Worm (Caenorhabditis elegans): ENCODE measurements around the gene vit-3.

Gene vit-3

ce11 chrX:3536302-3537251 lies 35.8 kb downstream of the vit-3 start (continued):
- TF ChIP-seq xbp-1 (tag; optimal IDR thresholded peaks at IDR 0.05) (no peak), nhr-11 (tag; optimal IDR thresholded peaks at IDR 0.05) (no peak), swsn-7 (tag; optimal IDR thresholded peaks at IDR 0.05) (no peak), ces-1 (GFP tag; optimal IDR thresholded peaks at IDR 0.05) (no peak), tlp-1 (tag; optimal IDR thresholded peaks at IDR 0.05) (no peak), sox-4 (tag; optimal IDR thresholded peaks at IDR 0.05) (no peak), lsy-2 (tag; optimal IDR thresholded peaks at IDR 0.05) (peak in 1 of 2 experiments; percentile 43), lin-14 (GFP tag; optimal IDR thresholded peaks at IDR 0.05) (peak; percentile 75), ceh-8 (GFP tag; optimal IDR thresholded peaks at IDR 0.05) (no peak), nhr-28 (tag; optimal IDR thresholded peaks at IDR 0.05) (no peak), lin-13 (GFP tag; optimal IDR thresholded peaks at IDR 0.05) (no peak), efl-1 (optimal IDR thresholded peaks at IDR 0.05) (no peak), efl-1 (GFP tag; optimal IDR thresholded peaks at IDR 0.05 in 1 of 2) (peak in 1 of 2 experiments; percentile 91), ceh-82 (tag; optimal IDR thresholded peaks at IDR 0.05) (no peak), C16A3.4 (tag; optimal IDR thresholded peaks at IDR 0.05) (no peak), fkh-8 (tag; optimal IDR thresholded peaks at IDR 0.05) (no peak), egl-13 (tag; optimal IDR thresholded peaks at IDR 0.05) (no peak), snu-23 (GFP tag; optimal IDR thresholded peaks at IDR 0.05) (peak; percentile 32), ceh-63 (GFP tag; optimal IDR thresholded peaks at IDR 0.05) (no peak), mdl-1 (tag; optimal IDR thresholded peaks at IDR 0.05) (peak in 1 of 2 experiments; percentile 19), ama-1 (optimal IDR thresholded peaks at IDR 0.05) (no peak), unc-86 (tag; optimal IDR thresholded peaks at IDR 0.05) (no peak), ets-5 (GFP tag; IDR thresholded peaks at IDR 0.05) (no peak), dsc-1 (tag; optimal IDR thresholded peaks at IDR 0.05) (peak; percentile 15), egl-27 (tag; optimal IDR thresholded peaks at IDR 0.05) (no peak), fkh-10 (GFP tag; optimal IDR thresholded peaks at IDR 0.05) (no peak), unc-30 (tag; optimal IDR thresholded peaks at IDR 0.05) (no peak), F16B12.6 (tag; optimal IDR thresholded peaks at IDR 0.05) (no peak), grh-1 (GFP tag; IDR thresholded peaks at IDR 0.05) (no peak), mep-1 (tag; optimal IDR thresholded peaks at IDR 0.05) (no peak), blmp-1 (tag; optimal IDR thresholded peaks at IDR 0.05) (peak; percentile 46), nhr-12 (tag; optimal IDR thresholded peaks at IDR 0.05) (no peak), nhr-77 (tag; optimal IDR thresholded peaks at IDR 0.05) (no peak), nhr-71 (tag; optimal IDR thresholded peaks at IDR 0.05) (peak; percentile 61), nhr-237 (tag; optimal IDR thresholded peaks at IDR 0.05) (no peak), tbx-2 (tag; optimal IDR thresholded peaks at IDR 0.05) (no peak), vab-15 (tag; optimal IDR thresholded peaks at IDR 0.05) (no peak), hlh-17 (GFP tag; optimal IDR thresholded peaks at IDR 0.05; ENCODE audit: borderline replicate concordance) (no peak), nhr-47 (tag; optimal IDR thresholded peaks at IDR 0.05) (no peak)

ce11 chrX:3535505-3535904 lies 36.8 kb downstream of the vit-3 start:
- TF ChIP-seq unc-130 (tag; optimal IDR thresholded peaks at IDR 0.05) (no peak), nhr-84 (tag; optimal IDR thresholded peaks at IDR 0.05) (no peak), nhr-71 (tag; optimal IDR thresholded peaks at IDR 0.05) (no peak), nhr-47 (tag; optimal IDR thresholded peaks at IDR 0.05) (no peak), fkh-10 (GFP tag; optimal IDR thresholded peaks at IDR 0.05) (peak; percentile 55), lin-14 (GFP tag; optimal IDR thresholded peaks at IDR 0.05) (peak; percentile 75), nhr-12 (tag; optimal IDR thresholded peaks at IDR 0.05) (no peak), ces-1 (GFP tag; optimal IDR thresholded peaks at IDR 0.05) (no peak), sup-37 (GFP tag; optimal IDR thresholded peaks at IDR 0.05) (no peak), dsc-1 (tag; optimal IDR thresholded peaks at IDR 0.05) (peak; percentile 22), jun-1 (tag; optimal IDR thresholded peaks at IDR 0.05) (no peak)

Data from whole organism, L1 larva.